Fruit fly (Drosophila melanogaster) whole organism, adult: ENCODE measurements around the gene CG33768.

Experiments
- CG14711 ChIP-seq: fragments of 200-800 bp; sonication (Bioruptor generic); optimal IDR thresholded peaks from 2 replicates; lab custom pipeline; 2018; ENCODE audit warnings: missing biosample characterization, mild to moderate bottlenecking, missing genetic modification characterization, moderate library complexity
- CG1620 ChIP-seq: fragments of 200-800 bp; sonication (Bioruptor generic); optimal IDR thresholded peaks from 2 replicates; lab custom pipeline; 2016; ENCODE audit warnings: missing biosample characterization, missing genetic modification characterization
- Crg-1 ChIP-seq: fragments of 200-800 bp; sonication (Bioruptor generic); optimal IDR thresholded peaks from 2 replicates; lab custom pipeline; 2016; ENCODE audit warnings: missing biosample characterization, missing genetic modification characterization
- Hr96 ChIP-seq: fragments of 200-800 bp; sonication (Bioruptor generic); optimal IDR thresholded peaks from 2 replicates; lab custom pipeline; 2016; ENCODE audit warnings: missing biosample characterization, missing genetic modification characterization
- kay ChIP-seq: fragments of 200-800 bp; sonication (Bioruptor generic); peaks from one replicate; lab custom pipeline; 2016; ENCODE audit warnings: missing biosample characterization, missing genetic modification characterization, borderline replicate concordance
- ovo ChIP-seq: fragments of 200-800 bp; sonication (Bioruptor generic); optimal IDR thresholded peaks from 2 replicates; lab custom pipeline; 2016; ENCODE audit warnings: missing biosample characterization, missing genetic modification characterization
- tj ChIP-seq: fragments of 200-800 bp; sonication (Bioruptor generic); optimal IDR thresholded peaks from 3 replicates; lab custom pipeline; 2017; ENCODE audit warnings: missing biosample characterization, mild to moderate bottlenecking, missing genetic modification characterization, moderate library complexity
- toe ChIP-seq: fragments of 200-800 bp; sonication (Bioruptor generic); optimal IDR thresholded peaks from 2 replicates; lab custom pipeline; 2016; ENCODE audit warnings: missing biosample characterization, missing genetic modification characterization

- no peak for TF ChIP-seq toe (GFP tag; lab: Kevin White, UChicago)
- TF ChIP-seq Hr96 (GFP tag; lab: Kevin White, UChicago) = no peak
- no peak for TF ChIP-seq Crg-1
- no peak for TF ChIP-seq CG1620 (GFP tag; lab: Kevin White, UChicago)
- no peak for TF ChIP-seq kay (GFP tag; lab: Kevin White, UChicago)
- TF ChIP-seq CG14711 (tag; lab: Kevin White, UChicago) = no peak
- no peak for TF ChIP-seq tj (GFP tag; lab: Kevin White, UChicago)
- TF ChIP-seq ovo (GFP tag; lab: Kevin White, UChicago) = no peak
Measured at dm6 chr3L:22634111-22634510, 12.9 kb upstream of the CG33768 start.
